Worm (Caenorhabditis elegans) whole organism, young adult: Measurements from ENCODE around the gene F55C12.4.

Experiments
- Y53F4B.3 ChIP-seq: fragments of 200-800 bp; sonication (Bioruptor generic); IDR thresholded peaks from 2 replicates; pipeline ENCODE4 v1.3.6; 2022; ENCODE audit warnings: missing genetic modification reagents, missing genetic modification characterization, missing compliant biosample characterization
- Y53G8AR.9 ChIP-seq: fragments of 200-800 bp; sonication (Bioruptor generic); conservative IDR thresholded peaks from 2 replicates; pipeline ENCODE4 v1.3.6; 2022; ENCODE audit warnings: missing genetic modification reagents, missing genetic modification characterization, missing compliant biosample characterization
- Y95B8A.8 ChIP-seq: fragments of 200-800 bp; sonication (Bioruptor generic); IDR thresholded peaks from 2 replicates; pipeline ENCODE4 v1.3.6; 2022; ENCODE audit warnings: missing genetic modification reagents, missing genetic modification characterization, missing compliant biosample characterization
- egrh-3 ChIP-seq: fragments of 200-800 bp; sonication (Bioruptor generic); IDR thresholded peaks from 2 replicates; pipeline ENCODE4 v1.3.6; 2022; ENCODE audit warnings: missing genetic modification reagents, missing genetic modification characterization, missing compliant biosample characterization

F55C12.4 gene

DNA sequence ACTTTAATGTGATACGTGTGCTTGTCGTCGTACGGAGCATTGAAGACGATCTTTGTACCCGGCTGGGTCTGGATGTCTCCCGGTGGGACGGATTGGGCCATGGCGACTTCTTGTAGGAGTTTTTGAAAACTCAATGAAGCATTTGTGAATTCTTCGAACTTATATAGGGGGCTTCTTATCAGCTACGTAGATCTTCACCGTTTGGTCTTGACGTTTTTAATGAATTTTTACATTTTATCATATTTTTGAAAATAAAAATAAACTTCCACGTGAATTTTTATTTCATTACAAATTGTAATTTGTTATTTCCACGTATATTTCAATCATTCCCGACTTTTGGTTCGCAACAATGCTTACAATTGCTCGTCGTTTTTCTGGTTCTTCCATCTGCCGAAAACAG is 48.0 kb downstream of the F55C12.4 start, which contains the start of the genes msp-64 and ZK1248.5 (continued):
- TF ChIP-seq Y53G8AR.9 (GFP tag; lab: Robert Waterston, UW) (no peak), Y53F4B.3 (GFP tag; lab: Robert Waterston, UW) (no peak), egrh-3 (GFP tag; lab: Robert Waterston, UW) (no peak), Y95B8A.8 (GFP tag; lab: Robert Waterston, UW) (no peak)
